Fruit fly (Drosophila melanogaster) whole organism, embryonic: Measurements from ENCODE around the gene CG5043.

Source experiments
- BtbVII ChIP-seq: fragments of 200-800 bp; sonication (Bioruptor generic); optimal IDR thresholded peaks from 3 replicates; lab custom pipeline; 2017; ENCODE audit warnings: missing biosample characterization, mild to moderate bottlenecking, missing genetic modification characterization
- CG10462 ChIP-seq: fragments of 200-800 bp; sonication (Bioruptor generic); optimal IDR thresholded peaks from 2 replicates; lab custom pipeline; 2016; ENCODE audit warnings: missing biosample characterization, missing genetic modification characterization
- CG11398 ChIP-seq: fragments of 200-800 bp; sonication (Bioruptor generic); optimal IDR thresholded peaks from 2 replicates; lab custom pipeline; 2016; ENCODE audit warnings: missing biosample characterization, missing genetic modification characterization
- CG11696 ChIP-seq: fragments of 200-800 bp; sonication (Bioruptor generic); IDR thresholded peaks from 2 replicates; pipeline ENCODE4 v1.3.6; 2022; ENCODE audit warnings: missing biosample characterization, missing genetic modification characterization
- CG14667 ChIP-seq: fragments of 200-800 bp; sonication (Bioruptor generic); IDR thresholded peaks from 2 replicates; pipeline ENCODE4 v1.3.6; 2022; ENCODE audit warnings: missing biosample characterization, missing genetic modification characterization
- CG14965 ChIP-seq: fragments of 200-800 bp; sonication (Bioruptor generic); optimal IDR thresholded peaks from 2 replicates; lab custom pipeline; 2016; ENCODE audit warnings: missing biosample characterization, missing genetic modification characterization, borderline replicate concordance
- CG1602 ChIP-seq: fragments of 200-800 bp; sonication (Bioruptor generic); optimal IDR thresholded peaks from 3 replicates; lab custom pipeline; 2016; ENCODE audit warnings: missing biosample characterization, missing genetic modification characterization
- CG17186 ChIP-seq: fragments of 200-800 bp; sonication (Bioruptor generic); optimal IDR thresholded peaks from 3 replicates; lab custom pipeline; 2017; ENCODE audit warnings: missing biosample characterization, missing genetic modification reagents, missing genetic modification characterization
- CG18476 ChIP-seq: fragments of 200-800 bp; sonication (Bioruptor generic); optimal IDR thresholded peaks from 2 replicates; lab custom pipeline; 2016; ENCODE audit warnings: missing biosample characterization, mild to moderate bottlenecking, missing genetic modification characterization
- CG30403 ChIP-seq: fragments of 200-800 bp; sonication (Bioruptor generic); optimal IDR thresholded peaks from 3 replicates; lab custom pipeline; 2016; ENCODE audit warnings: missing biosample characterization, missing genetic modification characterization
- CG31365 ChIP-seq: fragments of 200-800 bp; sonication (Bioruptor generic); optimal IDR thresholded peaks from 2 replicates; lab custom pipeline; 2018; ENCODE audit warnings: missing biosample characterization, mild to moderate bottlenecking, missing genetic modification characterization
- CG33557 ChIP-seq: fragments of 200-800 bp; sonication (Bioruptor generic); optimal IDR thresholded peaks from 2 replicates; lab custom pipeline; 2019; ENCODE audit warnings: missing biosample characterization, mild to moderate bottlenecking, missing genetic modification characterization, moderate library complexity
- CG34422 ChIP-seq: fragments of 200-800 bp; sonication (Bioruptor generic); IDR thresholded peaks from 3 replicates; pipeline ENCODE4 v1.3.6; 2022; ENCODE audit warnings: missing biosample characterization, missing genetic modification characterization
- CG3838 ChIP-seq: fragments of 200-800 bp; sonication (Bioruptor generic); optimal IDR thresholded peaks from 3 replicates; lab custom pipeline; 2016; ENCODE audit warnings: missing biosample characterization, missing genetic modification characterization
- CG3847 ChIP-seq: fragments of 200-800 bp; sonication (Bioruptor generic); IDR thresholded peaks from 2 replicates; pipeline ENCODE4 v1.3.6; 2022; ENCODE audit warnings: missing biosample characterization, missing genetic modification characterization
- CG3995 ChIP-seq: fragments of 200-800 bp; sonication (Bioruptor generic); optimal IDR thresholded peaks from 3 replicates; lab custom pipeline; 2016; ENCODE audit warnings: missing biosample characterization, missing genetic modification characterization
- CG43689 ChIP-seq: fragments of 200-800 bp; sonication (Bioruptor generic); IDR thresholded peaks from 2 replicates; pipeline ENCODE4 v1.3.6; 2022; ENCODE audit warnings: missing biosample characterization, missing genetic modification characterization
- CG4617 ChIP-seq: fragments of 200-800 bp; sonication (Bioruptor generic); optimal IDR thresholded peaks from 3 replicates; lab custom pipeline; 2016; ENCODE audit warnings: missing biosample characterization, missing genetic modification characterization, borderline replicate concordance
- CG6654 ChIP-seq: fragments of 200-800 bp; sonication (Bioruptor generic); optimal IDR thresholded peaks from 2 replicates; lab custom pipeline; 2017; ENCODE audit warnings: missing biosample characterization, mild to moderate bottlenecking, missing genetic modification characterization
- CG7372 ChIP-seq: fragments of 200-800 bp; sonication (Bioruptor generic); IDR thresholded peaks from 2 replicates; pipeline ENCODE4 v1.3.6; 2022; ENCODE audit warnings: missing biosample characterization, missing genetic modification characterization
- CG8765 ChIP-seq: fragments of 200-800 bp; sonication (Bioruptor generic); IDR thresholded peaks from 2 replicates; pipeline ENCODE4 v1.3.6; 2022; ENCODE audit warnings: missing biosample characterization, missing genetic modification characterization
- CG9609 ChIP-seq: fragments of 200-800 bp; sonication (Bioruptor generic); optimal IDR thresholded peaks from 3 replicates; lab custom pipeline; 2016; ENCODE audit warnings: missing biosample characterization, missing genetic modification characterization
- D19A ChIP-seq: fragments of 200-800 bp; optimal IDR thresholded peaks from 3 replicates; lab custom pipeline; 2019; ENCODE audit warnings: missing biosample characterization, mild to moderate bottlenecking, missing genetic modification characterization, moderate library complexity
- Dbx ChIP-seq: fragments of 200-800 bp; sonication (Bioruptor generic); IDR thresholded peaks from 3 replicates; pipeline ENCODE4 v1.3.6; 2022; ENCODE audit warnings: missing biosample characterization, missing genetic modification characterization
- Fer2 ChIP-seq: fragments of 200-800 bp; sonication (Bioruptor generic); optimal IDR thresholded peaks from 2 replicates; lab custom pipeline; 2018; ENCODE audit warnings: missing biosample characterization, mild to moderate bottlenecking, missing genetic modification characterization, moderate library complexity
- Gsc ChIP-seq: fragments of 200-800 bp; sonication (Bioruptor generic); IDR thresholded peaks from 2 replicates; pipeline ENCODE4 v1.3.6; 2022; ENCODE audit warnings: missing biosample characterization, missing genetic modification characterization
- Hmr ChIP-seq: fragments of 200-800 bp; sonication (Bioruptor generic); optimal IDR thresholded peaks from 3 replicates; lab custom pipeline; 2017; ENCODE audit warnings: mild to moderate bottlenecking, missing biosample characterization, missing genetic modification reagents, missing genetic modification characterization
- Hr3 ChIP-seq: fragments of 200-800 bp; sonication (Bioruptor generic); optimal IDR thresholded peaks from 3 replicates; lab custom pipeline; 2016; ENCODE audit warnings: missing biosample characterization, missing genetic modification characterization
- Kr ChIP-seq: fragments of 200-800 bp; sonication (Bioruptor generic); optimal IDR thresholded peaks from 2 replicates; lab custom pipeline; 2017; ENCODE audit warnings: missing biosample characterization, mild to moderate bottlenecking, missing genetic modification characterization
- Mad ChIP-seq: fragments of 200-800 bp; sonication (Bioruptor generic); optimal IDR thresholded peaks from 2 replicates; lab custom pipeline; 2016; ENCODE audit warnings: missing biosample characterization, missing genetic modification characterization
- Pdp1 ChIP-seq, 2 experiments: fragments of 200-800 bp; sonication (Bioruptor generic); optimal IDR thresholded peaks; 3 replicates each; lab custom pipeline; 2016; ENCODE audit warnings: missing biosample characterization in 2 of 2, missing genetic modification characterization in 2 of 2, mild to moderate bottlenecking in 1 of 2, moderate library complexity in 1 of 2
- Tbp ChIP-seq: fragments of >200 bp; optimal IDR thresholded peaks from 2 replicates; lab custom pipeline; 2018; ENCODE audit warnings: missing biosample characterization, missing genetic modification characterization
- caup ChIP-seq: fragments of 200-800 bp; sonication (Bioruptor generic); optimal IDR thresholded peaks from 3 replicates; lab custom pipeline; 2017; ENCODE audit warnings: missing biosample characterization, mild to moderate bottlenecking, missing genetic modification characterization, moderate library complexity; ENCODE audit not compliant: severe bottlenecking
- chinmo ChIP-seq: fragments of 200-800 bp; sonication (Bioruptor generic); IDR thresholded peaks from 4 replicates; pipeline ENCODE4 v1.3.6; 2022; ENCODE audit warnings: missing biosample characterization, missing genetic modification characterization; ENCODE audit not compliant: partially characterized antibody
- dan ChIP-seq: fragments of 200-800 bp; sonication (Bioruptor generic); IDR thresholded peaks from 2 replicates; pipeline ENCODE4 v1.3.6; 2022; ENCODE audit warnings: missing biosample characterization, missing genetic modification characterization
- eve ChIP-seq, 2 experiments: fragments of >200 bp; optimal IDR thresholded peaks; 2 replicates each; lab custom pipeline; 2017; ENCODE audit warnings: missing biosample characterization in 2 of 2, missing genetic modification characterization in 2 of 2
- eyg ChIP-seq: fragments of 200-800 bp; sonication (Bioruptor generic); optimal IDR thresholded peaks from 3 replicates; lab custom pipeline; 2016; ENCODE audit warnings: missing biosample characterization, missing genetic modification characterization
- fd102C ChIP-seq: fragments of 200-800 bp; sonication (Bioruptor generic); optimal IDR thresholded peaks from 2 replicates; lab custom pipeline; 2018; ENCODE audit warnings: missing biosample characterization, mild to moderate bottlenecking, missing genetic modification characterization, moderate library complexity
- fd3F ChIP-seq: fragments of 200-800 bp; sonication (Bioruptor generic); optimal IDR thresholded peaks from 2 replicates; lab custom pipeline; 2018; ENCODE audit warnings: missing biosample characterization, mild to moderate bottlenecking, missing genetic modification characterization, moderate library complexity
- gcm2 ChIP-seq: fragments of 200-800 bp; sonication (Bioruptor generic); optimal IDR thresholded peaks from 2 replicates; lab custom pipeline; 2016; ENCODE audit warnings: missing biosample characterization, missing genetic modification characterization
- gsb-n ChIP-seq: fragments of 200-800 bp; sonication (Bioruptor generic); optimal IDR thresholded peaks from 3 replicates; lab custom pipeline; 2018; ENCODE audit warnings: missing biosample characterization, mild to moderate bottlenecking, missing genetic modification characterization
- jing ChIP-seq: fragments of 200-800 bp; sonication (Bioruptor generic); optimal IDR thresholded peaks from 2 replicates; lab custom pipeline; 2018; ENCODE audit warnings: missing biosample characterization, mild to moderate bottlenecking, missing genetic modification characterization
- klu ChIP-seq: fragments of 200-800 bp; sonication (Bioruptor generic); IDR thresholded peaks from 2 replicates; pipeline ENCODE4 v1.3.6; 2022; ENCODE audit warnings: missing biosample characterization, missing genetic modification characterization
- lab ChIP-seq: fragments of 200-800 bp; sonication (Bioruptor generic); optimal IDR thresholded peaks from 3 replicates; lab custom pipeline; 2017; ENCODE audit warnings: missing biosample characterization, missing genetic modification characterization, mild to moderate bottlenecking, moderate library complexity, missing genetic modification reagents
- mld ChIP-seq: fragments of 200-800 bp; sonication (Bioruptor generic); IDR thresholded peaks from 3 replicates; pipeline ENCODE4 v1.3.6; 2022; ENCODE audit warnings: missing biosample characterization, missing genetic modification characterization; ENCODE audit not compliant: partially characterized antibody
- peb ChIP-seq: fragments of 200-800 bp; sonication (Bioruptor generic); IDR thresholded peaks from 2 replicates; pipeline ENCODE4 v1.3.6; 2022; ENCODE audit warnings: missing biosample characterization, missing genetic modification characterization
- pzg ChIP-seq: fragments of 200-800 bp; sonication (Bioruptor generic); optimal IDR thresholded peaks from 3 replicates; lab custom pipeline; 2018; ENCODE audit warnings: missing biosample characterization, mild to moderate bottlenecking, missing genetic modification characterization, moderate library complexity
- ro ChIP-seq: fragments of 200-800 bp; sonication (Bioruptor generic); IDR thresholded peaks from 2 replicates; pipeline ENCODE4 v1.3.6; 2022; ENCODE audit warnings: missing biosample characterization, missing genetic modification characterization
- zen2 ChIP-seq: fragments of 200-800 bp; sonication (Bioruptor generic); IDR thresholded peaks from 3 replicates; pipeline ENCODE4 v1.3.6; 2022; ENCODE audit warnings: missing biosample characterization, missing genetic modification characterization; ENCODE audit not compliant: partially characterized antibody

CG5043 gene

dm6 chr2L:17429788-17430587 is 3.7 kb upstream of the CG5043 start (continued):
- TF ChIP-seq CG1602 (GFP tag; lab: Kevin White, UChicago), result peak; percentile 84
- TF ChIP-seq dan (GFP tag; lab: Robert Waterston, UW), result no peak
- peak; percentile 89 for TF ChIP-seq chinmo (GFP tag; lab: Robert Waterston, UW)
- TF ChIP-seq Dbx, result peak; percentile 60; the same call in 2 of the 3 replicates
- TF ChIP-seq Mad (GFP tag; lab: Kevin White, UChicago), result peak; percentile 49
- peak; percentile 88 for TF ChIP-seq Gsc
- TF ChIP-seq zen2 (GFP tag; lab: Robert Waterston, UW), result no peak
- TF ChIP-seq Hr3, result peak; percentile 96
- TF ChIP-seq BtbVII (GFP tag; lab: Kevin White, UChicago), result peak; percentile 95
- peak; percentile 11 for TF ChIP-seq eyg (GFP tag; lab: Kevin White, UChicago)
- peak; percentile 80 for TF ChIP-seq caup (GFP tag; lab: Kevin White, UChicago)
- TF ChIP-seq CG33557, result peak; percentile 81
- TF ChIP-seq klu, result peak; percentile 55
- TF ChIP-seq CG9609 (GFP tag; lab: Kevin White, UChicago), result peak; percentile 34
- peak; percentile 73 for TF ChIP-seq CG11398
- TF ChIP-seq CG43689, result peak; percentile 87
- peak; percentile 96 for TF ChIP-seq CG34422 (GFP tag; lab: Robert Waterston, UW)
- peak; percentile 53 for TF ChIP-seq jing (GFP tag; lab: Kevin White, UChicago)
- TF ChIP-seq CG30403 (GFP tag; lab: Kevin White, UChicago), result peak; percentile 93
- no peak for TF ChIP-seq CG14965 (GFP tag; lab: Kevin White, UChicago)
- TF ChIP-seq pzg (GFP tag; lab: Kevin White, UChicago), result no peak
- TF ChIP-seq CG6654, result peak; percentile 85
- TF ChIP-seq CG10462 (GFP tag; lab: Kevin White, UChicago), result peak; percentile 29
- peak; percentile 95 for TF ChIP-seq Hmr (GFP tag; lab: Kevin White, UChicago)
- TF ChIP-seq gsb-n (tag; lab: Kevin White, UChicago), result peak; percentile 90
- TF ChIP-seq CG17186 (GFP tag; lab: Kevin White, UChicago), result peak; percentile 60
- peak; percentile 48 for TF ChIP-seq ro (GFP tag; lab: Robert Waterston, UW)
- peak; percentile 55 for TF ChIP-seq CG3995 (GFP tag; lab: Kevin White, UChicago)
- TF ChIP-seq Pdp1 (GFP tag; optimal IDR thresholded peaks at IDR 0.05; lab: Kevin White, UChicago), result peak; percentile 48 to 51
- peak; percentile 81 for TF ChIP-seq D19A (tag; lab: Kevin White, UChicago)
- TF ChIP-seq fd3F (GFP tag; lab: Kevin White, UChicago), result peak; percentile 81
- TF ChIP-seq CG4617, result peak; percentile 53
- peak; percentile 47 for TF ChIP-seq CG3838 (GFP tag; lab: Kevin White, UChicago)
- TF ChIP-seq CG11696, result peak; percentile 74
- TF ChIP-seq CG7372 (GFP tag; lab: Robert Waterston, UW), result peak; percentile 93
- no peak for TF ChIP-seq CG8765 (GFP tag; lab: Robert Waterston, UW)
- peak; percentile 88 for TF ChIP-seq Fer2 (tag; lab: Kevin White, UChicago)
- TF ChIP-seq CG18476, result peak; percentile 31
- TF ChIP-seq gcm2 (GFP tag; lab: Kevin White, UChicago), result no peak
- TF ChIP-seq peb, result peak; percentile 92
- no peak for TF ChIP-seq Tbp (GFP tag; lab: Kevin White, UChicago)
- TF ChIP-seq eve (GFP tag; optimal IDR thresholded peaks at IDR 0.05; lab: Kevin White, UChicago), result peak in 1 of 2 experiments; percentile 95
- no peak for TF ChIP-seq mld
- no peak for TF ChIP-seq fd102C
- TF ChIP-seq lab (GFP tag; lab: Kevin White, UChicago), result peak; percentile 95
- TF ChIP-seq CG3847, result peak; percentile 85
- no peak for TF ChIP-seq Kr (GFP tag; lab: Kevin White, UChicago)
- peak; percentile 29 for TF ChIP-seq CG31365 (tag; lab: Kevin White, UChicago)
- TF ChIP-seq CG14667 (GFP tag; lab: Robert Waterston, UW), result peak; percentile 90
